Fruit fly (Drosophila melanogaster) whole organism, embryonic: ENCODE results near the gene CG2875.

Source experiments
- C15 ChIP-seq: fragments of 200-800 bp; sonication (Bioruptor generic); IDR thresholded peaks from 3 replicates; pipeline ENCODE4 v1.3.6; 2022; ENCODE audit warnings: missing biosample characterization, missing genetic modification characterization
- CG10147 ChIP-seq: fragments of 200-800 bp; sonication (Bioruptor generic); optimal IDR thresholded peaks from 2 replicates; lab custom pipeline; 2019; ENCODE audit warnings: missing biosample characterization, mild to moderate bottlenecking, missing genetic modification characterization, moderate library complexity
- CG10209 ChIP-seq: fragments of 200-800 bp; sonication (Bioruptor generic); optimal IDR thresholded peaks from 3 replicates; lab custom pipeline; 2017; ENCODE audit warnings: missing biosample characterization, mild to moderate bottlenecking, missing genetic modification characterization, missing genetic modification reagents
- CG1024 ChIP-seq: fragments of 200-800 bp; sonication (Bioruptor generic); IDR thresholded peaks from 2 replicates; pipeline ENCODE4 v1.3.6; 2022; ENCODE audit warnings: missing biosample characterization, missing genetic modification characterization
- CG11456 ChIP-seq: fragments of 200-800 bp; sonication (Bioruptor generic); IDR thresholded peaks from 3 replicates; pipeline ENCODE4 v1.3.6; 2022; ENCODE audit warnings: missing biosample characterization, missing genetic modification characterization
- CG11723 ChIP-seq: fragments of 200-800 bp; sonication (Bioruptor generic); optimal IDR thresholded peaks from 2 replicates; lab custom pipeline; 2017; ENCODE audit warnings: missing biosample characterization, mild to moderate bottlenecking, missing genetic modification characterization
- CG12155 ChIP-seq: fragments of 200-800 bp; sonication (Bioruptor generic); optimal IDR thresholded peaks from 3 replicates; lab custom pipeline; 2016; ENCODE audit warnings: missing biosample characterization, missing genetic modification characterization
- CG12744 ChIP-seq: fragments of 200-800 bp; sonication (Bioruptor generic); optimal IDR thresholded peaks from 2 replicates; lab custom pipeline; 2016; ENCODE audit warnings: missing biosample characterization, missing genetic modification characterization
- CG13296 ChIP-seq: fragments of 200-800 bp; sonication (Bioruptor generic); optimal IDR thresholded peaks from 3 replicates; lab custom pipeline; 2018; ENCODE audit warnings: missing biosample characterization, mild to moderate bottlenecking, missing genetic modification characterization
- CG14014 ChIP-seq: fragments of 200-800 bp; sonication (Bioruptor generic); IDR thresholded peaks from 2 replicates; pipeline ENCODE4 v1.3.6; 2022; ENCODE audit warnings: missing biosample characterization, missing genetic modification characterization
- CG14965 ChIP-seq: fragments of 200-800 bp; sonication (Bioruptor generic); optimal IDR thresholded peaks from 2 replicates; lab custom pipeline; 2016; ENCODE audit warnings: missing biosample characterization, missing genetic modification characterization, borderline replicate concordance
- CG1602 ChIP-seq: fragments of 200-800 bp; sonication (Bioruptor generic); optimal IDR thresholded peaks from 3 replicates; lab custom pipeline; 2016; ENCODE audit warnings: missing biosample characterization, missing genetic modification characterization
- CG17328 ChIP-seq: fragments of 200-800 bp; sonication (Bioruptor generic); IDR thresholded peaks from 2 replicates; pipeline ENCODE4 v1.3.6; 2022; ENCODE audit warnings: missing biosample characterization, missing genetic modification characterization
- CG17912 ChIP-seq: fragments of 200-800 bp; sonication (Bioruptor generic); optimal IDR thresholded peaks from 2 replicates; lab custom pipeline; 2018; ENCODE audit warnings: missing biosample characterization, mild to moderate bottlenecking, missing genetic modification characterization
- CG2129 ChIP-seq: fragments of 200-800 bp; sonication (Bioruptor generic); IDR thresholded peaks from 2 replicates; pipeline ENCODE4 v1.3.6; 2022; ENCODE audit warnings: missing biosample characterization, missing genetic modification characterization; ENCODE audit not compliant: partially characterized antibody
- CG3838 ChIP-seq: fragments of 200-800 bp; sonication (Bioruptor generic); optimal IDR thresholded peaks from 3 replicates; lab custom pipeline; 2016; ENCODE audit warnings: missing biosample characterization, missing genetic modification characterization
- CG3995 ChIP-seq: fragments of 200-800 bp; sonication (Bioruptor generic); optimal IDR thresholded peaks from 3 replicates; lab custom pipeline; 2016; ENCODE audit warnings: missing biosample characterization, missing genetic modification characterization
- CG4424 ChIP-seq: fragments of 200-800 bp; sonication (Bioruptor generic); optimal IDR thresholded peaks from 3 replicates; lab custom pipeline; 2016; ENCODE audit warnings: missing biosample characterization, missing genetic modification characterization
- CG6791 ChIP-seq: fragments of 200-800 bp; sonication (Bioruptor generic); IDR thresholded peaks from 3 replicates; pipeline ENCODE4 v1.3.6; 2022; ENCODE audit warnings: missing biosample characterization, missing genetic modification characterization; ENCODE audit not compliant: partially characterized antibody
- CG8388 ChIP-seq: fragments of 200-800 bp; sonication (Bioruptor generic); optimal IDR thresholded peaks from 2 replicates; lab custom pipeline; 2019; ENCODE audit warnings: missing biosample characterization, mild to moderate bottlenecking, missing genetic modification characterization, moderate library complexity
- Dad ChIP-seq: fragments of 200-800 bp; sonication (Bioruptor generic); optimal IDR thresholded peaks from 3 replicates; lab custom pipeline; 2016; ENCODE audit warnings: missing biosample characterization, missing genetic modification characterization
- Doc2 ChIP-seq: fragments of 200-800 bp; sonication (Bioruptor generic); IDR thresholded peaks from 2 replicates; pipeline ENCODE4 v1.3.6; 2022; ENCODE audit warnings: missing biosample characterization, missing genetic modification characterization
- Doc3 ChIP-seq: fragments of 200-800 bp; sonication (Bioruptor generic); IDR thresholded peaks from 3 replicates; pipeline ENCODE4 v1.3.6; 2022; ENCODE audit warnings: missing biosample characterization, missing genetic modification characterization; ENCODE audit not compliant: partially characterized antibody
- Drgx ChIP-seq: fragments of 200-800 bp; sonication (Bioruptor generic); IDR thresholded peaks from 2 replicates; pipeline ENCODE4 v1.3.6; 2022; ENCODE audit warnings: missing biosample characterization, missing genetic modification characterization
- Eip74EF ChIP-seq, 2 experiments: fragments of 200-800 bp in 1 of 2; fragments of >200 bp in 1 of 2; sonication (Bioruptor generic) in 1 of 2; optimal IDR thresholded peaks; 2 replicates each; lab custom pipeline; 2017 to 2019; ENCODE audit warnings: missing biosample characterization in 2 of 2, missing genetic modification characterization in 2 of 2, mild to moderate bottlenecking in 1 of 2, moderate library complexity in 1 of 2
- Gug ChIP-seq: fragments of 200-800 bp; sonication (Bioruptor generic); IDR thresholded peaks from 4 replicates; pipeline ENCODE4 v1.3.6; 2022; ENCODE audit warnings: missing biosample characterization, missing genetic modification characterization
- H15 ChIP-seq: fragments of 200-800 bp; sonication (Bioruptor generic); IDR thresholded peaks from 3 replicates; pipeline ENCODE4 v1.3.6; 2022; ENCODE audit warnings: missing biosample characterization, missing genetic modification characterization
- Hand ChIP-seq: fragments of 200-800 bp; sonication (Bioruptor generic); optimal IDR thresholded peaks from 2 replicates; lab custom pipeline; 2017; ENCODE audit warnings: mild to moderate bottlenecking, missing biosample characterization, missing genetic modification reagents, missing genetic modification characterization
- Hr39 ChIP-seq: fragments of >200 bp; optimal IDR thresholded peaks from 2 replicates; lab custom pipeline; 2017
- Neu2 ChIP-seq: fragments of 200-800 bp; sonication (Bioruptor generic); optimal IDR thresholded peaks from 3 replicates; lab custom pipeline; 2016; ENCODE audit warnings: missing biosample characterization, missing genetic modification characterization, borderline replicate concordance
- NfI ChIP-seq: fragments of 200-800 bp; sonication (Bioruptor generic); optimal IDR thresholded peaks from 3 replicates; lab custom pipeline; 2018; ENCODE audit warnings: missing biosample characterization, mild to moderate bottlenecking, missing genetic modification characterization, moderate library complexity
- Usf ChIP-seq: fragments of 200-800 bp; sonication (Bioruptor generic); optimal IDR thresholded peaks from 2 replicates; lab custom pipeline; 2017; ENCODE audit warnings: missing genotype, missing biosample characterization, missing genetic modification characterization
- bbx ChIP-seq: fragments of 200-800 bp; sonication (Bioruptor generic); IDR thresholded peaks from 2 replicates; pipeline ENCODE4 v1.3.6; 2022; ENCODE audit warnings: missing biosample characterization, missing genetic modification characterization; ENCODE audit not compliant: partially characterized antibody
- bowl ChIP-seq: fragments of 200-800 bp; sonication (Bioruptor generic); IDR thresholded peaks from 2 replicates; pipeline ENCODE4 v1.3.6; 2022; ENCODE audit warnings: missing biosample characterization, missing genetic modification characterization
- br ChIP-seq: fragments of >200 bp; optimal IDR thresholded peaks from 2 replicates; lab custom pipeline; 2017
- cad ChIP-seq: fragments of >200 bp; optimal IDR thresholded peaks from 2 replicates; lab custom pipeline; 2017; ENCODE audit warnings: missing biosample characterization, missing genetic modification characterization
- chif ChIP-seq, 2 experiments: fragments of 200-800 bp; sonication (Bioruptor generic); optimal IDR thresholded peaks; 3 replicates each; lab custom pipeline; 2016; ENCODE audit warnings: missing biosample characterization in 2 of 2, missing genetic modification characterization in 2 of 2
- dan ChIP-seq: fragments of 200-800 bp; sonication (Bioruptor generic); IDR thresholded peaks from 2 replicates; pipeline ENCODE4 v1.3.6; 2022; ENCODE audit warnings: missing biosample characterization, missing genetic modification characterization
- exex ChIP-seq: fragments of 200-800 bp; sonication (Bioruptor generic); optimal IDR thresholded peaks from 4 replicates; lab custom pipeline; 2018; ENCODE audit warnings: missing biosample characterization, mild to moderate bottlenecking, missing genetic modification characterization, moderate library complexity
- gem ChIP-seq: fragments of 200-800 bp; sonication (Bioruptor generic); optimal IDR thresholded peaks from 2 replicates; lab custom pipeline; 2019; ENCODE audit warnings: missing biosample characterization, mild to moderate bottlenecking, missing genetic modification characterization, moderate library complexity
- lola ChIP-seq, 3 experiments: fragments of >200 bp in 2 of 3; fragments of 200-800 bp in 1 of 3; sonication (Bioruptor generic) in 1 of 3; optimal IDR thresholded peaks; 2 replicates each; lab custom pipeline; 2017 to 2019; ENCODE audit warnings: missing biosample characterization in 3 of 3, missing genetic modification characterization in 3 of 3, mild to moderate bottlenecking in 1 of 3, moderate library complexity in 1 of 3
- odd ChIP-seq: fragments of 200-800 bp; sonication (Bioruptor generic); optimal IDR thresholded peaks from 2 replicates; lab custom pipeline; 2017; ENCODE audit warnings: missing biosample characterization, mild to moderate bottlenecking, missing genetic modification characterization
- pan ChIP-seq, 4 experiments: fragments of >200 bp in 3 of 4; fragments of 200-800 bp in 1 of 4; sonication (Bioruptor generic) in 1 of 4; optimal IDR thresholded peaks in 3 of 4; IDR thresholded peaks in 1 of 4; 2 replicates each; pipeline versions ENCODE4 v1.3.6 to Lab custom; 2017 to 2022; ENCODE audit warnings: missing biosample characterization in 2 of 4, missing genetic modification characterization in 2 of 4, mixed read lengths in 1 of 4
- phol ChIP-seq: fragments of 200-800 bp; sonication (Bioruptor generic); optimal IDR thresholded peaks from 3 replicates; lab custom pipeline; 2018; ENCODE audit warnings: missing biosample characterization, mild to moderate bottlenecking, missing genetic modification characterization, moderate library complexity
- pita ChIP-seq: fragments of 200-800 bp; sonication (Bioruptor generic); optimal IDR thresholded peaks from 2 replicates; lab custom pipeline; 2017; ENCODE audit warnings: missing biosample characterization, mild to moderate bottlenecking, missing genetic modification characterization
- scrt ChIP-seq: fragments of 200-800 bp; sonication (Bioruptor generic); optimal IDR thresholded peaks from 2 replicates; lab custom pipeline; 2018; ENCODE audit warnings: missing biosample characterization, mild to moderate bottlenecking, missing genetic modification characterization, moderate library complexity
- sr ChIP-seq: fragments of 200-800 bp; sonication (Bioruptor generic); IDR thresholded peaks from 3 replicates; pipeline ENCODE4 v1.3.6; 2022; ENCODE audit warnings: missing biosample characterization, missing genetic modification characterization
- trem ChIP-seq: fragments of 200-800 bp; optimal IDR thresholded peaks from 3 replicates; lab custom pipeline; 2019; ENCODE audit warnings: missing biosample characterization, mild to moderate bottlenecking, missing genetic modification characterization, moderate library complexity

The CG2875 gene

dm6 chrX:3545849-3546518 lies 27.4 kb downstream of the CG2875 start (continued):
- TF ChIP-seq CG10209 (GFP tag; lab: Kevin White, UChicago) (peak; percentile 82), cad (GFP tag; lab: Kevin White, UChicago) (no peak), CG10147 (GFP tag; lab: Kevin White, UChicago) (peak; percentile 65), CG1602 (GFP tag; lab: Kevin White, UChicago) (peak; percentile 87), CG17328 (GFP tag; lab: Robert Waterston, UW) (peak; percentile 95), br (lab: Kevin White, UChicago) (no peak), Eip74EF (GFP tag; optimal IDR thresholded peaks at IDR 0.05; lab: Kevin White, UChicago) (peak in 1 of 2 experiments; percentile 85), phol (tag; lab: Kevin White, UChicago) (peak; percentile 91), exex (tag; lab: Kevin White, UChicago) (peak; percentile 10), Hr39 (lab: Kevin White, UChicago) (no peak), CG11456 (GFP tag; lab: Robert Waterston, UW) (0 out of 3 replicates have a peak, but pooled peaks have one; percentile 25), dan (GFP tag; lab: Robert Waterston, UW) (no peak; the same call in 1 of the 2 replicates), trem (tag; lab: Kevin White, UChicago) (peak; percentile 78), scrt (peak; percentile 63), CG2129 (GFP tag; lab: Robert Waterston, UW) (no peak), sr (GFP tag; lab: Robert Waterston, UW) (0 out of 3 replicates have a peak, but pooled peaks have one; percentile 22), Gug (GFP tag; lab: Robert Waterston, UW) (peak; percentile 39; the same call in 1 of the 4 replicates), CG11723 (GFP tag; lab: Kevin White, UChicago) (peak; percentile 59), Doc2 (no peak), CG4424 (GFP tag; lab: Kevin White, UChicago) (peak; percentile 79), gem (tag; lab: Kevin White, UChicago) (peak; percentile 95), odd (peak; percentile 74), CG3838 (GFP tag; lab: Kevin White, UChicago) (peak; percentile 41), C15 (no peak), CG14965 (GFP tag; lab: Kevin White, UChicago) (no peak), Usf (peak; percentile 45), CG12155 (GFP tag; lab: Kevin White, UChicago) (peak; percentile 53), CG13296 (GFP tag; lab: Kevin White, UChicago) (peak; percentile 32), chif (GFP tag; optimal IDR thresholded peaks at IDR 0.05; lab: Kevin White, UChicago) (peak; percentile 81 to 85), pan (optimal IDR thresholded peaks at IDR 0.05; lab: Kevin White, UChicago) (no peak), pan (GFP tag; optimal IDR thresholded peaks at IDR 0.05 in 1 of 2, IDR thresholded peaks at IDR 0.05 in 1 of 2) (peak in 1 of 2 experiments; percentile 75), Neu2 (GFP tag; lab: Kevin White, UChicago) (no peak), CG6791 (GFP tag; lab: Robert Waterston, UW) (peak; percentile 84), CG12744 (GFP tag; lab: Kevin White, UChicago) (peak; percentile 59), Dad (GFP tag; lab: Kevin White, UChicago) (no peak), bbx (GFP tag; lab: Robert Waterston, UW) (peak; percentile 72), CG3995 (GFP tag; lab: Kevin White, UChicago) (no peak), NfI (peak; percentile 74), CG1024 (GFP tag; lab: Robert Waterston, UW) (peak; percentile 82), CG14014 (GFP tag; lab: Robert Waterston, UW) (peak; percentile 43; the same call in 1 of the 2 replicates), bowl (GFP tag; lab: Robert Waterston, UW) (no peak), pita (GFP tag; lab: Kevin White, UChicago) (no peak), CG8388 (GFP tag; lab: Kevin White, UChicago) (peak; percentile 93), Doc3 (GFP tag; lab: Robert Waterston, UW) (no peak), Hand (no peak), lola (GFP tag; optimal IDR thresholded peaks at IDR 0.05; lab: Kevin White, UChicago) (peak in 1 of 3 experiments; percentile 90), H15 (GFP tag; lab: Robert Waterston, UW) (peak; percentile 74), CG17912 (GFP tag; lab: Kevin White, UChicago) (no peak), Drgx (GFP tag; lab: Robert Waterston, UW) (peak; percentile 97)
